Worm (Caenorhabditis elegans) whole organism, L3 larva: Measurements from ENCODE around the gene rpl-36.

Experiments
- R02D3.7 ChIP-seq: fragments of 150-350 bp; optimal IDR thresholded peaks from 2 replicates; lab custom pipeline; 2014; ENCODE audit warnings: missing biosample characterization, missing genetic modification characterization
- ZK546.5 ChIP-seq: sonication (generic microtip); optimal IDR thresholded peaks from 2 replicates; lab custom pipeline; 2017; ENCODE audit warnings: missing biosample characterization, missing genetic modification characterization
- aly-2 ChIP-seq: fragments of 150-350 bp; optimal IDR thresholded peaks from 2 replicates; lab custom pipeline; 2014; ENCODE audit warnings: missing biosample characterization, missing genetic modification characterization
- ama-1 ChIP-seq: fragments of 150-350 bp; optimal IDR thresholded peaks from 2 replicates; lab custom pipeline; 2018
- ceh-16 ChIP-seq: sonication (generic microtip); optimal IDR thresholded peaks from 2 replicates; lab custom pipeline; 2017; ENCODE audit warnings: missing biosample characterization, missing genetic modification characterization
- ceh-28 ChIP-seq: fragments of 150-350 bp; optimal IDR thresholded peaks from 2 replicates; lab custom pipeline; 2014; ENCODE audit warnings: missing biosample characterization, missing genetic modification reagents, missing genetic modification characterization
- ceh-82 ChIP-seq: fragments of 150-350 bp; optimal IDR thresholded peaks from 2 replicates; lab custom pipeline; 2014; ENCODE audit warnings: missing biosample characterization, missing genetic modification characterization
- ceh-9 ChIP-seq: sonication (generic microtip); optimal IDR thresholded peaks from 2 replicates; lab custom pipeline; 2018; ENCODE audit warnings: missing biosample characterization, missing genetic modification characterization
- daf-12 ChIP-seq: fragments of 150-350 bp; optimal IDR thresholded peaks from 2 replicates; lab custom pipeline; 2014; ENCODE audit warnings: missing biosample characterization, missing genetic modification reagents, missing genetic modification characterization
- egl-27 ChIP-seq: sonication (generic microtip); optimal IDR thresholded peaks from 4 replicates; lab custom pipeline; 2017; ENCODE audit warnings: missing biosample characterization, missing genetic modification reagents, missing genetic modification characterization
- egl-5 ChIP-seq: fragments of 150-350 bp; optimal IDR thresholded peaks from 2 replicates; lab custom pipeline; 2017; ENCODE audit warnings: missing biosample characterization, missing genetic modification reagents, missing genetic modification characterization, inconsistent platforms
- elt-1 ChIP-seq: fragments of 150-350 bp; optimal IDR thresholded peaks from 2 replicates; lab custom pipeline; 2014; ENCODE audit warnings: missing biosample characterization, missing genetic modification characterization
- elt-2 ChIP-seq: sonication (generic microtip); optimal IDR thresholded peaks from 2 replicates; lab custom pipeline; 2016; ENCODE audit warnings: missing genetic modification reagents, mild to moderate bottlenecking, missing genetic modification characterization, missing compliant biosample characterization
- elt-3 ChIP-seq, 3 experiments: fragments of 150-350 bp in 1 of 3; sonication (generic microtip) in 2 of 3; optimal IDR thresholded peaks; 2 replicates in 2 of 3; 4 replicates in 1 of 3; lab custom pipeline; 2014 to 2017; ENCODE audit warnings: missing biosample characterization in 3 of 3, missing genetic modification characterization in 3 of 3
- eor-1 ChIP-seq, 2 experiments: fragments of 150-350 bp; optimal IDR thresholded peaks; 2 replicates each; lab custom pipeline; 2014 to 2018; ENCODE audit warnings: missing biosample characterization in 2 of 2, missing genetic modification characterization in 2 of 2
- fkh-10 ChIP-seq: sonication (generic microtip); optimal IDR thresholded peaks from 2 replicates; lab custom pipeline; 2017; ENCODE audit warnings: missing biosample characterization, missing genetic modification reagents, missing genetic modification characterization
- fkh-2 ChIP-seq: fragments of 150-350 bp; optimal IDR thresholded peaks from 2 replicates; lab custom pipeline; 2014; ENCODE audit warnings: missing biosample characterization, missing genetic modification reagents, missing genetic modification characterization
- fos-1 ChIP-seq: fragments of 150-350 bp; optimal IDR thresholded peaks from 2 replicates; lab custom pipeline; 2014; ENCODE audit warnings: missing biosample characterization, missing genetic modification characterization
- hmg-11 ChIP-seq: sonication (generic microtip); optimal IDR thresholded peaks from 2 replicates; lab custom pipeline; 2016; ENCODE audit warnings: missing genetic modification characterization, missing compliant biosample characterization
- jun-1 ChIP-seq: fragments of 150-350 bp; optimal IDR thresholded peaks from 2 replicates; lab custom pipeline; 2014; ENCODE audit warnings: missing biosample characterization, missing genetic modification reagents, missing genetic modification characterization
- lin-15B ChIP-seq: fragments of 150-350 bp; optimal IDR thresholded peaks from 2 replicates; lab custom pipeline; 2014; ENCODE audit warnings: missing biosample characterization, missing genetic modification characterization
- lin-39 ChIP-seq: fragments of 150-350 bp; optimal IDR thresholded peaks from 2 replicates; lab custom pipeline; 2018; ENCODE audit warnings: missing biosample characterization, missing genetic modification reagents, missing genetic modification characterization
- lsy-12 ChIP-seq: sonication (generic microtip); optimal IDR thresholded peaks from 2 replicates; lab custom pipeline; 2016; ENCODE audit warnings: mild to moderate bottlenecking, missing genetic modification characterization, missing compliant biosample characterization
- mdl-1 ChIP-seq: fragments of 150-350 bp; optimal IDR thresholded peaks from 2 replicates; lab custom pipeline; 2014; ENCODE audit warnings: missing biosample characterization, missing genetic modification characterization
- mml-1 ChIP-seq: fragments of 150-350 bp; sonication (generic microtip); optimal IDR thresholded peaks from 3 replicates; lab custom pipeline; 2014; ENCODE audit warnings: missing biosample characterization, missing genetic modification characterization
- nfya-1 ChIP-seq: sonication (generic microtip); optimal IDR thresholded peaks from 2 replicates; lab custom pipeline; 2017; ENCODE audit warnings: missing genetic modification characterization, mild to moderate bottlenecking, missing compliant biosample characterization, antibody characterized with exemption, moderate library complexity; ENCODE audit not compliant: insufficient read depth
- nhr-11 ChIP-seq: fragments of 150-350 bp; optimal IDR thresholded peaks from 2 replicates; lab custom pipeline; 2014; ENCODE audit warnings: missing biosample characterization, missing genetic modification characterization
- nhr-12 ChIP-seq: fragments of 150-350 bp; optimal IDR thresholded peaks from 2 replicates; lab custom pipeline; 2014; ENCODE audit warnings: missing biosample characterization, missing genetic modification characterization
- nhr-23 ChIP-seq: fragments of 150-350 bp; optimal IDR thresholded peaks from 2 replicates; lab custom pipeline; 2014; ENCODE audit warnings: missing biosample characterization, missing genetic modification reagents, missing genetic modification characterization
- nhr-237 ChIP-seq: fragments of 150-350 bp; optimal IDR thresholded peaks from 2 replicates; lab custom pipeline; 2014; ENCODE audit warnings: missing biosample characterization, missing genetic modification characterization
- nhr-25 ChIP-seq: sonication (generic microtip); optimal IDR thresholded peaks from 2 replicates; lab custom pipeline; 2017; ENCODE audit warnings: missing biosample characterization, missing genetic modification characterization
- nhr-28 ChIP-seq: fragments of 150-350 bp; optimal IDR thresholded peaks from 2 replicates; lab custom pipeline; 2014; ENCODE audit warnings: missing biosample characterization, missing genetic modification characterization
- nhr-43 ChIP-seq: sonication (generic microtip); optimal IDR thresholded peaks from 2 replicates; lab custom pipeline; 2016; ENCODE audit warnings: mild to moderate bottlenecking, missing genetic modification characterization, missing compliant biosample characterization; ENCODE audit not compliant: poor library complexity, severe bottlenecking
- nhr-67 ChIP-seq: fragments of 150-350 bp; optimal IDR thresholded peaks from 2 replicates; lab custom pipeline; 2014; ENCODE audit warnings: missing biosample characterization, missing genetic modification characterization
- nhr-76 ChIP-seq: fragments of 150-350 bp; sonication (generic microtip); optimal IDR thresholded peaks from 5 replicates; lab custom pipeline; 2014; ENCODE audit warnings: missing biosample characterization, missing genetic modification characterization
- nhr-77 ChIP-seq: fragments of 150-350 bp; optimal IDR thresholded peaks from 2 replicates; lab custom pipeline; 2014; ENCODE audit warnings: missing biosample characterization, missing genetic modification characterization
- pha-4 ChIP-seq: fragments of 150-350 bp; optimal IDR thresholded peaks from 2 replicates; lab custom pipeline; 2014; ENCODE audit warnings: missing biosample characterization, missing genetic modification reagents, missing genetic modification characterization
- pqm-1 ChIP-seq: fragments of 150-350 bp; optimal IDR thresholded peaks from 2 replicates; lab custom pipeline; 2017; ENCODE audit warnings: missing biosample characterization, missing genetic modification characterization, inconsistent platforms
- skn-1 ChIP-seq: fragments of 150-350 bp; optimal IDR thresholded peaks from 2 replicates; lab custom pipeline; 2014; ENCODE audit warnings: missing biosample characterization, missing genetic modification characterization
- snpc-4 ChIP-seq: fragments of 150-350 bp; optimal IDR thresholded peaks from 2 replicates; lab custom pipeline; 2014; ENCODE audit warnings: missing biosample characterization, missing genetic modification characterization
- tbx-2 ChIP-seq: sonication (generic microtip); optimal IDR thresholded peaks from 2 replicates; lab custom pipeline; 2016; ENCODE audit warnings: mild to moderate bottlenecking, missing genetic modification characterization, missing compliant biosample characterization
- unc-39 ChIP-seq: sonication (generic microtip); optimal IDR thresholded peaks from 4 replicates; lab custom pipeline; 2017; ENCODE audit warnings: missing biosample characterization, missing genetic modification characterization
- unc-62 ChIP-seq: fragments of 150-350 bp; sonication (generic microtip); optimal IDR thresholded peaks from 4 replicates; lab custom pipeline; 2014; ENCODE audit warnings: missing biosample characterization, missing genetic modification reagents, missing genetic modification characterization
- zag-1 ChIP-seq: fragments of 150-350 bp; optimal IDR thresholded peaks from 2 replicates; lab custom pipeline; 2014; ENCODE audit warnings: missing biosample characterization, missing genetic modification characterization
- ztf-4 ChIP-seq: fragments of 150-350 bp; optimal IDR thresholded peaks from 2 replicates; lab custom pipeline; 2014; ENCODE audit warnings: missing biosample characterization, missing genetic modification characterization

The rpl-36 gene

ce11 chrIII:7162065-7162762 is 17.8 kb upstream of the rpl-36 start, which contains the start of the genes syf-2 and K04G7.1:
Gene syf-2 (minus strand): TSS chrIII:7162115.
Gene K04G7.1 (plus strand): TSS chrIII:7162712.
- TF ChIP-seq lin-39 (tag; lab: Kevin White, UChicago) (peak; percentile 91), lsy-12 (tag; lab: Kevin White, UChicago) (peak; percentile 78), nhr-237 (tag; lab: Kevin White, UChicago) (no peak), nhr-12 (tag; lab: Kevin White, UChicago) (no peak), unc-62 (GFP tag; lab: Kevin White, UChicago) (peak; percentile 53), ceh-28 (peak; percentile 72), jun-1 (tag; lab: Kevin White, UChicago) (peak; percentile 83), aly-2 (tag; lab: Kevin White, UChicago) (no peak), nhr-25 (peak; percentile 76), mml-1 (tag; lab: Kevin White, UChicago) (no peak), R02D3.7 (peak; percentile 76), snpc-4 (tag; lab: Kevin White, UChicago) (peak; percentile 90), nhr-77 (tag; lab: Kevin White, UChicago) (no peak), fkh-2 (no peak), ztf-4 (no peak), lin-15B (tag; lab: Kevin White, UChicago) (peak; percentile 99), nhr-11 (no peak), unc-39 (tag; lab: Kevin White, UChicago) (no peak), elt-2 (tag; lab: Kevin White, UChicago) (peak; percentile 74), nfya-1 (tag; lab: Kevin White, UChicago) (peak; percentile 94), tbx-2 (tag; lab: Kevin White, UChicago) (peak; percentile 61), ceh-82 (peak; percentile 47), nhr-23 (tag; lab: Kevin White, UChicago) (peak; percentile 94), ZK546.5 (tag; lab: Kevin White, UChicago) (peak; percentile 20), eor-1 (tag; optimal IDR thresholded peaks at IDR 0.05; lab: Kevin White, UChicago) (no peak), nhr-43 (tag; lab: Kevin White, UChicago) (peak; percentile 62), nhr-28 (tag; lab: Kevin White, UChicago) (no peak), fos-1 (no peak), nhr-67 (tag; lab: Kevin White, UChicago) (no peak), fkh-10 (GFP tag; lab: Kevin White, UChicago) (peak; percentile 85), daf-12 (tag; lab: Kevin White, UChicago) (no peak), ceh-9 (tag; lab: Kevin White, UChicago) (no peak), nhr-76 (tag; lab: Kevin White, UChicago) (no peak), elt-1 (peak; percentile 59), skn-1 (peak; percentile 79), pqm-1 (tag; lab: Kevin White, UChicago) (peak; percentile 29), egl-27 (tag; lab: Kevin White, UChicago) (peak; percentile 92), elt-3 (tag; optimal IDR thresholded peaks at IDR 0.05; lab: Kevin White, UChicago) (peak in 1 of 3 experiments; percentile 14), ceh-16 (tag; lab: Kevin White, UChicago) (no peak), zag-1 (no peak), pha-4 (peak; percentile 95), mdl-1 (tag; lab: Kevin White, UChicago) (no peak), egl-5 (tag; lab: Kevin White, UChicago) (peak; percentile 57), ama-1 (lab: Kevin White, UChicago) (peak; percentile 43), hmg-11 (tag; lab: Kevin White, UChicago) (peak; percentile 65)
